Fruit fly (Drosophila melanogaster) whole organism, pupa: Measurements from ENCODE around the gene Sec5.

Source experiments
- CG10348 ChIP-seq: fragments of 200-800 bp; sonication (Bioruptor generic); IDR thresholded peaks from 2 replicates; pipeline ENCODE4 v1.3.6; 2022; ENCODE audit warnings: missing biosample characterization, missing genetic modification characterization
- CG13204 ChIP-seq: fragments of 200-800 bp; sonication (Bioruptor generic); optimal IDR thresholded peaks from 2 replicates; lab custom pipeline; 2018; ENCODE audit warnings: missing biosample characterization, mild to moderate bottlenecking, missing genetic modification characterization, moderate library complexity
- CG17806 ChIP-seq: fragments of 200-800 bp; sonication (Bioruptor generic); optimal IDR thresholded peaks from 2 replicates; lab custom pipeline; 2018; ENCODE audit warnings: missing biosample characterization, mild to moderate bottlenecking, missing genetic modification characterization, moderate library complexity
- CG32121 ChIP-seq: fragments of 200-800 bp; sonication (Bioruptor generic); IDR thresholded peaks from 2 replicates; pipeline ENCODE4 v1.3.6; 2022; ENCODE audit warnings: missing biosample characterization, missing genetic modification characterization
- CG9948 ChIP-seq: fragments of 200-800 bp; sonication (Bioruptor generic); optimal IDR thresholded peaks from 2 replicates; lab custom pipeline; 2018; ENCODE audit warnings: missing biosample characterization, mild to moderate bottlenecking, missing genetic modification characterization, moderate library complexity
- EcR ChIP-seq: fragments of 200-800 bp; sonication (Bioruptor generic); optimal IDR thresholded peaks from 3 replicates; lab custom pipeline; 2019; ENCODE audit warnings: missing biosample characterization, missing genetic modification characterization, mild to moderate bottlenecking, moderate library complexity, missing genetic modification reagents
- Ets98B ChIP-seq: fragments of 200-800 bp; sonication (Bioruptor generic); IDR thresholded peaks from 2 replicates; pipeline ENCODE4 v1.3.6; 2022; ENCODE audit warnings: missing biosample characterization, missing genetic modification characterization
- rn ChIP-seq: fragments of 200-800 bp; sonication (Bioruptor generic); IDR thresholded peaks from 2 replicates; pipeline ENCODE4 v1.3.6; 2022; ENCODE audit warnings: missing biosample characterization, missing genetic modification characterization

DNA sequence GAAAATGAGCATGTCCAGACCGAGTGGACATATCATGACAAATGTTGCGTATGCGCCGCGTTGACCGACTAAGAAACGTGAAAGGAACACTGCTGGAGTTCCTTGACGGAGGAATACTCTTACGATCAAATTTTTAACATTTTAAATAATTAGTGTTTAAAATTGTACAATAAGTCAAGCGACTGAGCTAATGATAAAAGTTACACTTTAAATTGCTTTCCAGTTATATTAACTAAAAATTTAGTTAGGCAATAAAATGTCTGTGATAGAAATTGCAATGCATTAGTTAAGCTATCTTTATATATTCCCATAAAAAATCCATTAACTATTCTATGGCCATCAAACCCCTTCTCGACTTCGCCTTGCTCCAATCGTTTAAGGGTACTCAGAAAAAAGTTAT, 27.7 kb downstream of the Sec5 start:
- TF ChIP-seq CG9948 (tag; lab: Kevin White, UChicago) (no peak), CG10348 (GFP tag; lab: Robert Waterston, UW) (no peak), CG32121 (GFP tag; lab: Robert Waterston, UW) (no peak), rn (no peak), EcR (GFP tag; lab: Kevin White, UChicago) (no peak), CG13204 (no peak), CG17806 (tag; lab: Kevin White, UChicago) (no peak), Ets98B (GFP tag; lab: Robert Waterston, UW) (no peak)
